Fruit fly (Drosophila melanogaster) whole organism, wandering third instar larva: ENCODE measurements around the gene CG11634.
A peak's percentile ranks its signal among the peaks of the same experiment; 100 is the strongest.

Source experiments
- Abd-B ChIP-seq: fragments of >200 bp; optimal IDR thresholded peaks from 2 replicates; lab custom pipeline; 2017; ENCODE audit warnings: missing biosample characterization, missing genetic modification characterization
- CG32264 ChIP-seq: fragments of 200-800 bp; sonication (Bioruptor generic); optimal IDR thresholded peaks from 2 replicates; lab custom pipeline; 2016; ENCODE audit warnings: missing biosample characterization, missing genetic modification characterization
- CG9705 ChIP-seq: fragments of 200-800 bp; sonication (Bioruptor generic); optimal IDR thresholded peaks from 2 replicates; lab custom pipeline; 2018; ENCODE audit warnings: missing biosample characterization, mild to moderate bottlenecking, missing genetic modification characterization
- CrebA ChIP-seq: fragments of 200-800 bp; sonication (Bioruptor generic); optimal IDR thresholded peaks from 2 replicates; lab custom pipeline; 2016; ENCODE audit warnings: missing biosample characterization, mild to moderate bottlenecking, missing genetic modification characterization, borderline replicate concordance
- Dfd ChIP-seq: fragments of >200 bp; optimal IDR thresholded peaks from 2 replicates; lab custom pipeline; 2017; ENCODE audit warnings: missing biosample characterization, missing genetic modification characterization
- Dif ChIP-seq: fragments of 200-275, 200-300 bp; sonication (Bioruptor generic); optimal IDR thresholded peaks from 2 replicates; lab custom pipeline; 2018; ENCODE audit warnings: missing biosample characterization, missing genetic modification characterization; ENCODE audit not compliant: partially characterized antibody
- GATAd ChIP-seq: sonication (Bioruptor generic); optimal IDR thresholded peaks from 2 replicates; lab custom pipeline; 2016; ENCODE audit warnings: missing biosample characterization, missing genetic modification characterization
- HLH106 ChIP-seq: fragments of 200-800 bp; optimal IDR thresholded peaks from 3 replicates; lab custom pipeline; 2019; ENCODE audit warnings: missing biosample characterization, mild to moderate bottlenecking, missing genetic modification characterization, moderate library complexity
- Hnf4 ChIP-seq: fragments of 200-800 bp; sonication (Bioruptor generic); optimal IDR thresholded peaks from 2 replicates; lab custom pipeline; 2016; ENCODE audit warnings: missing biosample characterization, mild to moderate bottlenecking, missing genetic modification characterization
- Hr78 ChIP-seq: fragments of >200 bp; optimal IDR thresholded peaks from 2 replicates; lab custom pipeline; 2017; ENCODE audit warnings: missing biosample characterization, missing genetic modification characterization
- Hr83 ChIP-seq: fragments of 200-300 bp; sonication (Bioruptor generic); optimal IDR thresholded peaks from 2 replicates; lab custom pipeline; 2016; ENCODE audit warnings: missing biosample characterization, mild to moderate bottlenecking, missing genetic modification characterization, moderate library complexity; ENCODE audit not compliant: poor library complexity, severe bottlenecking
- Jra ChIP-seq: sonication (Bioruptor generic); optimal IDR thresholded peaks from 2 replicates; lab custom pipeline; 2016; ENCODE audit warnings: missing biosample characterization, missing genetic modification characterization
- Mio ChIP-seq: sonication (Bioruptor generic); optimal IDR thresholded peaks from 2 replicates; lab custom pipeline; 2016; ENCODE audit warnings: missing biosample characterization, missing genetic modification characterization
- Myc ChIP-seq: fragments of >200 bp; optimal IDR thresholded peaks from 2 replicates; lab custom pipeline; 2017
- N ChIP-seq: fragments of >200 bp; optimal IDR thresholded peaks from 2 replicates; lab custom pipeline; 2018; ENCODE audit warnings: missing biosample characterization, missing external identifiers, missing genetic modification characterization
- OdsH ChIP-seq: fragments of 200-800 bp; sonication (Bioruptor generic); optimal IDR thresholded peaks from 2 replicates; lab custom pipeline; 2016; ENCODE audit warnings: missing biosample characterization, mild to moderate bottlenecking, missing genetic modification characterization
- Rel ChIP-seq, 2 experiments: fragments of 200-800 bp; sonication (Bioruptor generic) in 1 of 2; optimal IDR thresholded peaks; 2 replicates in 1 of 2; 3 replicates in 1 of 2; lab custom pipeline; 2016 to 2019; ENCODE audit warnings: mild to moderate bottlenecking in 2 of 2, missing biosample characterization in 2 of 2, missing genetic modification characterization in 2 of 2, moderate library complexity in 1 of 2
- Sp1 ChIP-seq: fragments of 200-800 bp; sonication (Bioruptor generic); optimal IDR thresholded peaks from 3 replicates; lab custom pipeline; 2019; ENCODE audit warnings: missing biosample characterization, mild to moderate bottlenecking, missing genetic modification characterization, moderate library complexity
- Vsx2 ChIP-seq: fragments of 200-300, 225-300 bp; sonication (Bioruptor generic); optimal IDR thresholded peaks from 2 replicates; lab custom pipeline; 2018; ENCODE audit warnings: missing biosample characterization, missing genetic modification characterization; ENCODE audit not compliant: partially characterized antibody
- br ChIP-seq: fragments of 200-800 bp; sonication (Bioruptor generic); optimal IDR thresholded peaks from 2 replicates; lab custom pipeline; 2016; ENCODE audit warnings: missing biosample characterization, missing genetic modification characterization
- brk ChIP-seq: fragments of 200-800 bp; sonication (Bioruptor generic); optimal IDR thresholded peaks from 2 replicates; lab custom pipeline; 2016; ENCODE audit warnings: missing biosample characterization, mild to moderate bottlenecking, missing genetic modification characterization
- dmrt93B ChIP-seq: fragments of 200-800 bp; sonication (Bioruptor generic); optimal IDR thresholded peaks from 2 replicates; lab custom pipeline; 2018; ENCODE audit warnings: missing biosample characterization, mild to moderate bottlenecking, missing genetic modification characterization
- dsf ChIP-seq: sonication (Bioruptor generic); optimal IDR thresholded peaks from 2 replicates; lab custom pipeline; 2016; ENCODE audit warnings: missing biosample characterization, missing genetic modification characterization, borderline replicate concordance
- ey ChIP-seq: fragments of 200-800 bp; sonication (Bioruptor generic); optimal IDR thresholded peaks from 2 replicates; lab custom pipeline; 2016; ENCODE audit warnings: missing biosample characterization, missing genetic modification characterization
- foxo ChIP-seq, 2 experiments: fragments of 200-800 bp; sonication (Bioruptor generic); optimal IDR thresholded peaks; 2 replicates in 1 of 2; 3 replicates in 1 of 2; lab custom pipeline; 2016 to 2017; ENCODE audit warnings: missing biosample characterization in 2 of 2, missing genetic modification characterization in 2 of 2
- fru ChIP-seq: fragments of 200-800 bp; sonication (Bioruptor generic); optimal IDR thresholded peaks from 3 replicates; lab custom pipeline; 2016; ENCODE audit warnings: missing biosample characterization, mild to moderate bottlenecking, missing genetic modification characterization
- h ChIP-seq: fragments of 200-800 bp; sonication (Bioruptor generic); optimal IDR thresholded peaks from 3 replicates; lab custom pipeline; 2016; ENCODE audit warnings: missing biosample characterization, mild to moderate bottlenecking, missing genetic modification characterization
- jim ChIP-seq: fragments of 175-275, 200-325 bp; sonication (Bioruptor generic); optimal IDR thresholded peaks from 2 replicates; lab custom pipeline; 2016; ENCODE audit warnings: missing biosample characterization, mild to moderate bottlenecking, missing genetic modification characterization
- pan ChIP-seq: fragments of >200 bp; optimal IDR thresholded peaks from 2 replicates; lab custom pipeline; 2017
- psq ChIP-seq: fragments of 200-800 bp; sonication (Bioruptor generic); optimal IDR thresholded peaks from 3 replicates; lab custom pipeline; 2017; ENCODE audit warnings: missing biosample characterization, mild to moderate bottlenecking, missing genetic modification characterization, moderate library complexity
- rgr ChIP-seq: fragments of 200-800 bp; sonication (Bioruptor generic); optimal IDR thresholded peaks from 3 replicates; lab custom pipeline; 2016; ENCODE audit warnings: missing biosample characterization, mild to moderate bottlenecking, missing genetic modification characterization
- sage ChIP-seq: fragments of 200-800 bp; sonication (Bioruptor generic); optimal IDR thresholded peaks from 2 replicates; lab custom pipeline; 2016; ENCODE audit warnings: missing biosample characterization, mild to moderate bottlenecking, missing genetic modification characterization
- sv ChIP-seq: fragments of 200-800 bp; sonication (Bioruptor generic); optimal IDR thresholded peaks from 3 replicates; lab custom pipeline; 2016; ENCODE audit warnings: missing biosample characterization, missing genetic modification characterization
- tai ChIP-seq: sonication (Bioruptor generic); optimal IDR thresholded peaks from 2 replicates; lab custom pipeline; 2016; ENCODE audit warnings: missing biosample characterization, missing genetic modification characterization
- usp ChIP-seq: fragments of >200 bp; optimal IDR thresholded peaks from 2 replicates; lab custom pipeline; 2017; ENCODE audit warnings: missing biosample characterization, missing genetic modification characterization
- woc ChIP-seq: sonication (Bioruptor generic); optimal IDR thresholded peaks from 2 replicates; lab custom pipeline; 2016; ENCODE audit warnings: missing biosample characterization, mild to moderate bottlenecking, missing genetic modification characterization

The CG11634 gene

dm6 chr2L:21868712-21869280, 47.3 kb upstream of the CG11634 start:
- TF ChIP-seq HLH106 (tag; lab: Kevin White, UChicago) (no peak), Dfd (GFP tag; lab: Kevin White, UChicago) (no peak), dsf (no peak), Rel (GFP tag; optimal IDR thresholded peaks at IDR 0.05; lab: Kevin White, UChicago) (no peak), Rel (tag; optimal IDR thresholded peaks at IDR 0.05; lab: Kevin White, UChicago) (no peak)

- TF ChIP-seq usp (GFP tag; lab: Kevin White, UChicago), result no peak
- TF ChIP-seq rgr (GFP tag; lab: Kevin White, UChicago), result no peak
- TF ChIP-seq tai, result no peak
- TF ChIP-seq dsf, result no peak
- no peak for TF ChIP-seq foxo (GFP tag; optimal IDR thresholded peaks at IDR 0.05; lab: Kevin White, UChicago)
- TF ChIP-seq OdsH (GFP tag; lab: Kevin White, UChicago), result no peak
Observed at dm6 chr2L:21871708-21872107, 44.4 kb upstream of the CG11634 start.

dm6 chr2L:21873696-21874095, 42.4 kb upstream of the CG11634 start:
- no peak for TF ChIP-seq Hnf4 (GFP tag; lab: Kevin White, UChicago)
- no peak for TF ChIP-seq tai
- TF ChIP-seq ey (GFP tag; lab: Kevin White, UChicago), result no peak
- TF ChIP-seq Mio, result no peak
- TF ChIP-seq Jra (GFP tag; lab: Kevin White, UChicago), result no peak
- no peak for TF ChIP-seq woc (GFP tag; lab: Kevin White, UChicago)
- no peak for TF ChIP-seq br
- TF ChIP-seq Rel (GFP tag; optimal IDR thresholded peaks at IDR 0.05; lab: Kevin White, UChicago), result no peak
- no peak for TF ChIP-seq Rel (tag; optimal IDR thresholded peaks at IDR 0.05; lab: Kevin White, UChicago)
- no peak for TF ChIP-seq sage (GFP tag; lab: Kevin White, UChicago)

- no peak for TF ChIP-seq CG32264 (GFP tag; lab: Kevin White, UChicago)
- no peak for TF ChIP-seq dmrt93B (GFP tag; lab: Kevin White, UChicago)
- TF ChIP-seq h (GFP tag; lab: Kevin White, UChicago), result no peak
- TF ChIP-seq sage (GFP tag; lab: Kevin White, UChicago), result no peak
- TF ChIP-seq Dif (GFP tag; lab: Kevin White, UChicago), result no peak
- TF ChIP-seq OdsH (GFP tag; lab: Kevin White, UChicago), result no peak
- no peak for TF ChIP-seq ey (GFP tag; lab: Kevin White, UChicago)
- TF ChIP-seq brk (GFP tag; lab: Kevin White, UChicago), result no peak
- no peak for TF ChIP-seq tai
- no peak for TF ChIP-seq Jra (GFP tag; lab: Kevin White, UChicago)
- no peak for TF ChIP-seq br
- TF ChIP-seq psq, result no peak
- TF ChIP-seq foxo (GFP tag; optimal IDR thresholded peaks at IDR 0.05; lab: Kevin White, UChicago), result no peak
- TF ChIP-seq Hr83, result no peak
- TF ChIP-seq pan (lab: Kevin White, UChicago), result no peak
- TF ChIP-seq Myc (lab: Kevin White, UChicago), result no peak
- no peak for TF ChIP-seq fru (GFP tag; lab: Kevin White, UChicago)
- no peak for TF ChIP-seq Rel (GFP tag; optimal IDR thresholded peaks at IDR 0.05; lab: Kevin White, UChicago)
- no peak for TF ChIP-seq Rel (tag; optimal IDR thresholded peaks at IDR 0.05; lab: Kevin White, UChicago)
Observed at dm6 chr2L:21877006-21877405, 39.1 kb upstream of the CG11634 start.

DNA sequence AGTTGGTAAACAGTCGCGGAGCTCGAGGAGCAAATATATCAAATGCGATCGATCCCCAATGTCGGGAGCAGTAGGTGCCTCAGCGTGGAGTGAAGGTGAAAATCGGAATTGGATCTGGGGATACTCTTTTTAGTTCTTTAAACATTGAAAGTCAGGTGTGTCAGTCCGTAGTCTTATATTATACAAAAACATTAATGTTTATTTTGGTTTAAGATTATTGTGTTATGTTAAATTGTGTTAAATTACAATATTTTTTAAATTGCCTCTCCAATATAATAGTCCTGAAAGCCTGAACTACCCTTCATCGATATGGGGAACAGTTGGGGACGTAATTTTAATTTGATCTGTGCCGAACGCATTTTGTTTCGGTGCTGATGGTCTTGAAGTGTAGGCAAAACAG, 36.7 kb upstream of the CG11634 start:
- TF ChIP-seq N (GFP tag; lab: Kevin White, UChicago) (no peak), Hr78 (GFP tag; lab: Kevin White, UChicago) (no peak), br (peak; percentile 26), h (GFP tag; lab: Kevin White, UChicago) (peak; percentile 57), jim (GFP tag; lab: Kevin White, UChicago) (no peak), Hnf4 (GFP tag; lab: Kevin White, UChicago) (no peak), sv (GFP tag; lab: Kevin White, UChicago) (no peak), foxo (GFP tag; optimal IDR thresholded peaks at IDR 0.05; lab: Kevin White, UChicago) (peak in 1 of 2 experiments; percentile 54), Vsx2 (GFP tag; lab: Kevin White, UChicago) (no peak), sage (GFP tag; lab: Kevin White, UChicago) (no peak), dsf (no peak), psq (peak; percentile 45), woc (GFP tag; lab: Kevin White, UChicago) (peak; percentile 52), ey (GFP tag; lab: Kevin White, UChicago) (peak; percentile 36), OdsH (GFP tag; lab: Kevin White, UChicago) (peak; percentile 46), pan (lab: Kevin White, UChicago) (no peak), Mio (no peak), HLH106 (tag; lab: Kevin White, UChicago) (peak; percentile 50), Sp1 (GFP tag; lab: Kevin White, UChicago) (peak; percentile 51), Dfd (GFP tag; lab: Kevin White, UChicago) (no peak), Myc (lab: Kevin White, UChicago) (no peak), rgr (GFP tag; lab: Kevin White, UChicago) (peak; percentile 45), CrebA (GFP tag; lab: Kevin White, UChicago) (no peak), fru (GFP tag; lab: Kevin White, UChicago) (peak; percentile 53), Abd-B (no peak), dmrt93B (GFP tag; lab: Kevin White, UChicago) (peak; percentile 4), CG9705 (GFP tag; lab: Kevin White, UChicago) (no peak), tai (no peak), GATAd (GFP tag; lab: Kevin White, UChicago) (no peak), Rel (GFP tag; optimal IDR thresholded peaks at IDR 0.05; lab: Kevin White, UChicago) (no peak), Rel (tag; optimal IDR thresholded peaks at IDR 0.05; lab: Kevin White, UChicago) (no peak), brk (GFP tag; lab: Kevin White, UChicago) (no peak), CG32264 (GFP tag; lab: Kevin White, UChicago) (no peak), Dif (GFP tag; lab: Kevin White, UChicago) (no peak), Jra (GFP tag; lab: Kevin White, UChicago) (no peak)
- TF ChIP-seq, all 38 proteins: peak for 12
